Fruit fly (Drosophila melanogaster) S2 (cell line): ENCODE results near the gene CG5969.

Experiments used
- CG8478 ChIP-seq: fragments of >200 bp; optimal IDR thresholded peaks from 2 replicates; lab custom pipeline; 2018
- CTCF ChIP-seq, 2 experiments: fragments of >200 bp; optimal IDR thresholded peaks; 2 replicates each; lab custom pipeline; 2018

dm6 chr3L:20493417-20494261 is 20.1 kb downstream of the CG5969 start:
- TF ChIP-seq CG8478 (no peak), CTCF (optimal IDR thresholded peaks at IDR 0.05; lab: Kevin White, UChicago) (no peak)
